Fruit fly (Drosophila melanogaster) whole organism, prepupa: ENCODE measurements around the gene CG11586.
A peak's percentile ranks its signal among the peaks of the same experiment; 100 is the strongest.

ENCODE experiments used
- Blimp-1 ChIP-seq: fragments of 200-800 bp; sonication (Bioruptor generic); optimal IDR thresholded peaks from 3 replicates; lab custom pipeline; 2017; ENCODE audit warnings: missing biosample characterization, missing genetic modification characterization, mild to moderate bottlenecking, moderate library complexity, missing genetic modification reagents
- CG10631 ChIP-seq: fragments of 200-800 bp; sonication (Bioruptor generic); optimal IDR thresholded peaks from 2 replicates; lab custom pipeline; 2016; ENCODE audit warnings: missing biosample characterization, missing genetic modification characterization
- CG10669 ChIP-seq: fragments of 200-800 bp; sonication (Bioruptor generic); optimal IDR thresholded peaks from 3 replicates; lab custom pipeline; 2018; ENCODE audit warnings: missing biosample characterization, mild to moderate bottlenecking, missing genetic modification characterization, moderate library complexity
- CG11294 ChIP-seq: fragments of 200-800 bp; sonication (Bioruptor generic); IDR thresholded peaks from 2 replicates; pipeline ENCODE4 v1.3.6; 2022; ENCODE audit warnings: missing biosample characterization, missing genetic modification characterization
- CG11762 ChIP-seq: fragments of 200-800 bp; sonication (Bioruptor generic); optimal IDR thresholded peaks from 3 replicates; lab custom pipeline; 2016; ENCODE audit warnings: missing biosample characterization, missing genetic modification characterization; ENCODE audit not compliant: insufficient read depth
- CG11902 ChIP-seq: fragments of 200-800 bp; sonication (Bioruptor generic); optimal IDR thresholded peaks from 3 replicates; lab custom pipeline; 2016; ENCODE audit warnings: missing biosample characterization, missing genetic modification characterization
- CG1621 ChIP-seq: fragments of 200-800 bp; sonication (Bioruptor generic); optimal IDR thresholded peaks from 3 replicates; lab custom pipeline; 2018; ENCODE audit warnings: missing biosample characterization, mild to moderate bottlenecking, missing genetic modification characterization
- CG16779 ChIP-seq: fragments of 200-800 bp; sonication (Bioruptor generic); optimal IDR thresholded peaks from 3 replicates; lab custom pipeline; 2017; ENCODE audit warnings: missing biosample characterization, mild to moderate bottlenecking, missing genetic modification characterization
- CG3032 ChIP-seq: fragments of 200-800 bp; optimal IDR thresholded peaks from 2 replicates; lab custom pipeline; 2019; ENCODE audit warnings: missing biosample characterization, mild to moderate bottlenecking, missing genetic modification characterization, moderate library complexity
- CG32006 ChIP-seq: fragments of 200-800 bp; sonication (Bioruptor generic); optimal IDR thresholded peaks from 3 replicates; lab custom pipeline; 2017; ENCODE audit warnings: missing biosample characterization, mild to moderate bottlenecking, missing genetic modification characterization
- CG34406 ChIP-seq: fragments of 200-800 bp; sonication (Bioruptor generic); optimal IDR thresholded peaks from 3 replicates; lab custom pipeline; 2016; ENCODE audit warnings: missing biosample characterization, missing genetic modification characterization
- CG3919 ChIP-seq: fragments of 200-800 bp; sonication (Bioruptor generic); optimal IDR thresholded peaks from 3 replicates; lab custom pipeline; 2016; ENCODE audit warnings: missing biosample characterization, missing genetic modification characterization
- CG4318 ChIP-seq: fragments of 200-800 bp; sonication (Bioruptor generic); optimal IDR thresholded peaks from 3 replicates; lab custom pipeline; 2017; ENCODE audit warnings: missing biosample characterization, mild to moderate bottlenecking, missing genetic modification characterization
- CG6163 ChIP-seq: fragments of 200-800 bp; sonication (Bioruptor generic); IDR thresholded peaks from 3 replicates; pipeline ENCODE4 v1.3.6; 2022; ENCODE audit warnings: missing biosample characterization, missing genetic modification characterization
- CG6276 ChIP-seq: fragments of 200-800 bp; sonication (Bioruptor generic); optimal IDR thresholded peaks from 2 replicates; lab custom pipeline; 2017; ENCODE audit warnings: missing biosample characterization, mild to moderate bottlenecking, missing genetic modification characterization
- CG6792 ChIP-seq: fragments of 200-800 bp; sonication (Bioruptor generic); optimal IDR thresholded peaks from 3 replicates; lab custom pipeline; 2016; ENCODE audit warnings: missing biosample characterization, missing genetic modification characterization
- CG6808 ChIP-seq: fragments of 200-800 bp; sonication (Bioruptor generic); optimal IDR thresholded peaks from 3 replicates; lab custom pipeline; 2017; ENCODE audit warnings: missing biosample characterization, missing genetic modification characterization, mild to moderate bottlenecking, moderate library complexity, missing genetic modification reagents
- CG7368 ChIP-seq: fragments of 200-800 bp; sonication (Bioruptor generic); optimal IDR thresholded peaks from 3 replicates; lab custom pipeline; 2016; ENCODE audit warnings: missing biosample characterization, missing genetic modification characterization
- CG8319 ChIP-seq: fragments of 200-800 bp; sonication (Bioruptor generic); optimal IDR thresholded peaks from 3 replicates; lab custom pipeline; 2016; ENCODE audit warnings: missing biosample characterization, missing genetic modification characterization
- CG8632 ChIP-seq: fragments of 200-800 bp; sonication (Bioruptor generic); optimal IDR thresholded peaks from 3 replicates; lab custom pipeline; 2016; ENCODE audit warnings: missing biosample characterization, missing genetic modification characterization
- CG9139 ChIP-seq: fragments of 200-800 bp; sonication (Bioruptor generic); optimal IDR thresholded peaks from 3 replicates; lab custom pipeline; 2017; ENCODE audit warnings: missing biosample characterization, mild to moderate bottlenecking, missing genetic modification characterization
- Ets21C ChIP-seq: fragments of 200-800 bp; sonication (Bioruptor generic); optimal IDR thresholded peaks from 3 replicates; lab custom pipeline; 2016; ENCODE audit warnings: missing biosample characterization, missing genetic modification characterization
- Ets96B ChIP-seq: fragments of 200-800 bp; optimal IDR thresholded peaks from 2 replicates; lab custom pipeline; 2019; ENCODE audit warnings: missing biosample characterization, mild to moderate bottlenecking, missing genetic modification characterization, moderate library complexity
- Gug ChIP-seq: fragments of 200-800 bp; sonication (Bioruptor generic); IDR thresholded peaks from 2 replicates; pipeline ENCODE4 v1.3.6; 2022; ENCODE audit warnings: missing biosample characterization, missing genetic modification characterization
- Hr39 ChIP-seq: fragments of 200-800 bp; sonication (Bioruptor generic); optimal IDR thresholded peaks from 2 replicates; lab custom pipeline; 2016; ENCODE audit warnings: missing biosample characterization, missing genetic modification characterization
- Met ChIP-seq: fragments of 200-800 bp; sonication (Bioruptor generic); optimal IDR thresholded peaks from 3 replicates; lab custom pipeline; 2016; ENCODE audit warnings: missing biosample characterization, missing genetic modification characterization
- Smox ChIP-seq: fragments of 200-800 bp; sonication (Bioruptor generic); optimal IDR thresholded peaks from 3 replicates; lab custom pipeline; 2016; ENCODE audit warnings: missing biosample characterization, missing genetic modification characterization
- Sox14 ChIP-seq: fragments of 200-800 bp; sonication (Bioruptor generic); optimal IDR thresholded peaks from 3 replicates; lab custom pipeline; 2016; ENCODE audit warnings: missing biosample characterization, missing genetic modification characterization
- Sox15 ChIP-seq: fragments of 200-800 bp; sonication (Bioruptor generic); optimal IDR thresholded peaks from 3 replicates; lab custom pipeline; 2016; ENCODE audit warnings: missing biosample characterization, missing genetic modification characterization
- achi ChIP-seq: fragments of 200-800 bp; sonication (Bioruptor generic); optimal IDR thresholded peaks from 3 replicates; lab custom pipeline; 2016; ENCODE audit warnings: missing biosample characterization, missing genetic modification characterization
- dac ChIP-seq: fragments of 200-800 bp; sonication (Bioruptor generic); optimal IDR thresholded peaks from 2 replicates; lab custom pipeline; 2017; ENCODE audit warnings: missing biosample characterization, mild to moderate bottlenecking, missing genetic modification characterization
- dsx ChIP-seq: fragments of 200-800 bp; optimal IDR thresholded peaks from 3 replicates; lab custom pipeline; 2019; ENCODE audit warnings: missing biosample characterization, mild to moderate bottlenecking, missing genetic modification characterization, moderate library complexity; ENCODE audit not compliant: poor library complexity, severe bottlenecking
- eg ChIP-seq: fragments of 200-800 bp; sonication (Bioruptor generic); IDR thresholded peaks from 3 replicates; pipeline ENCODE4 v1.3.6; 2022; ENCODE audit warnings: missing biosample characterization, missing genetic modification characterization
- fd59A ChIP-seq: fragments of 200-800 bp; sonication (Bioruptor generic); optimal IDR thresholded peaks from 2 replicates; lab custom pipeline; 2017; ENCODE audit warnings: missing biosample characterization, mild to moderate bottlenecking, missing genetic modification characterization, missing genetic modification reagents
- fd85E ChIP-seq: fragments of 200-800 bp; sonication (Bioruptor generic); optimal IDR thresholded peaks from 3 replicates; lab custom pipeline; 2016; ENCODE audit warnings: missing biosample characterization, missing genetic modification characterization
- fkh ChIP-seq: fragments of 200-800 bp; sonication (Bioruptor generic); optimal IDR thresholded peaks from 3 replicates; lab custom pipeline; 2017; ENCODE audit warnings: missing biosample characterization, mild to moderate bottlenecking, missing genetic modification characterization, moderate library complexity
- lz ChIP-seq: fragments of 200-800 bp; sonication (Bioruptor generic); optimal IDR thresholded peaks from 3 replicates; lab custom pipeline; 2016; ENCODE audit warnings: missing biosample characterization, missing genetic modification characterization
- net ChIP-seq: fragments of 200-800 bp; sonication (Bioruptor generic); optimal IDR thresholded peaks from 3 replicates; lab custom pipeline; 2016; ENCODE audit warnings: missing biosample characterization, missing genetic modification characterization
- pdm3 ChIP-seq: fragments of 200-800 bp; sonication (Bioruptor generic); optimal IDR thresholded peaks from 3 replicates; lab custom pipeline; 2016; ENCODE audit warnings: missing biosample characterization, missing genetic modification characterization
- salr ChIP-seq, 2 experiments: fragments of 200-800 bp; sonication (Bioruptor generic); optimal IDR thresholded peaks; 3 replicates each; lab custom pipeline; 2016 to 2018; ENCODE audit warnings: missing biosample characterization in 2 of 2, missing genetic modification characterization in 2 of 2, mild to moderate bottlenecking in 1 of 2
- spab ChIP-seq: fragments of 200-800 bp; sonication (Bioruptor generic); optimal IDR thresholded peaks from 2 replicates; lab custom pipeline; 2017; ENCODE audit warnings: missing biosample characterization, mild to moderate bottlenecking, missing genetic modification characterization, missing genetic modification reagents
- ss ChIP-seq, 2 experiments: fragments of 200-800 bp; sonication (Bioruptor generic); optimal IDR thresholded peaks; 2 replicates in 1 of 2; 3 replicates in 1 of 2; lab custom pipeline; 2017 to 2018; ENCODE audit warnings: mild to moderate bottlenecking in 2 of 2, missing biosample characterization in 2 of 2, missing genetic modification characterization in 2 of 2, moderate library complexity in 1 of 2
- svp ChIP-seq: fragments of 200-800 bp; sonication (Bioruptor generic); peaks from one replicate; lab custom pipeline; 2016; ENCODE audit warnings: missing biosample characterization, missing genetic modification characterization
- topi ChIP-seq: fragments of 200-800 bp; sonication (Bioruptor generic); optimal IDR thresholded peaks from 3 replicates; lab custom pipeline; 2016; ENCODE audit warnings: missing biosample characterization, missing genetic modification characterization
- vri ChIP-seq: fragments of 200-800 bp; sonication (Bioruptor generic); optimal IDR thresholded peaks from 3 replicates; lab custom pipeline; 2016; ENCODE audit warnings: missing biosample characterization, mild to moderate bottlenecking, missing genetic modification characterization

The CG11586 gene

dm6 chr3L:4270949-4271827 lies 8.9 kb upstream of the CG11586 start (continued):
- no peak for TF ChIP-seq Ets96B (tag; lab: Kevin White, UChicago)
- peak; percentile 34 for TF ChIP-seq CG3032 (tag; lab: Kevin White, UChicago)
- no peak for TF ChIP-seq Hr39 (GFP tag; lab: Kevin White, UChicago)
- peak; percentile 13 for TF ChIP-seq spab (GFP tag; lab: Kevin White, UChicago)
- TF ChIP-seq svp (GFP tag; lab: Kevin White, UChicago), result no peak
- no peak for TF ChIP-seq achi (GFP tag; lab: Kevin White, UChicago)
- no peak for TF ChIP-seq lz (GFP tag; lab: Kevin White, UChicago)
- no peak for TF ChIP-seq Blimp-1
- TF ChIP-seq net (GFP tag; lab: Kevin White, UChicago), result no peak
- no peak for TF ChIP-seq CG11294 (GFP tag; lab: Robert Waterston, UW)
- TF ChIP-seq ss (GFP tag; optimal IDR thresholded peaks at IDR 0.05; lab: Kevin White, UChicago), result peak in 1 of 2 experiments; percentile 3
- no peak for TF ChIP-seq CG6276 (GFP tag; lab: Kevin White, UChicago)
- TF ChIP-seq CG6163 (GFP tag; lab: Robert Waterston, UW), result 0 out of 3 replicates have a peak, but pooled peaks have one; percentile 21
- TF ChIP-seq fkh (GFP tag; lab: Kevin White, UChicago), result no peak
- no peak for TF ChIP-seq CG16779 (tag; lab: Kevin White, UChicago)
- no peak for TF ChIP-seq dac (GFP tag; lab: Kevin White, UChicago)
- TF ChIP-seq vri, result no peak
- TF ChIP-seq CG6792 (GFP tag; lab: Kevin White, UChicago), result no peak
- no peak for TF ChIP-seq CG1621
- TF ChIP-seq CG32006 (GFP tag; lab: Kevin White, UChicago), result peak; percentile 72
- no peak for TF ChIP-seq salr (GFP tag; optimal IDR thresholded peaks at IDR 0.05; lab: Kevin White, UChicago)
- no peak for TF ChIP-seq CG8319 (GFP tag; lab: Kevin White, UChicago)
- no peak for TF ChIP-seq Sox15 (GFP tag; lab: Kevin White, UChicago)
- TF ChIP-seq Met, result no peak
- TF ChIP-seq CG4318 (GFP tag; lab: Kevin White, UChicago), result no peak
- TF ChIP-seq fd85E, result no peak
- TF ChIP-seq CG6808, result no peak
- TF ChIP-seq CG10669, result no peak
- TF ChIP-seq eg (GFP tag; lab: Robert Waterston, UW), result 0 out of 3 replicates have a peak, but pooled peaks have one; percentile 28
- TF ChIP-seq fd59A (GFP tag; lab: Kevin White, UChicago), result no peak
- no peak for TF ChIP-seq Smox (GFP tag; lab: Kevin White, UChicago)
- TF ChIP-seq CG11902 (GFP tag; lab: Kevin White, UChicago), result no peak

dm6 chr3L:4269920-4270319 lies 7.7 kb upstream of the CG11586 start:
- peak; percentile 76 for TF ChIP-seq eg (GFP tag; lab: Robert Waterston, UW)
- TF ChIP-seq CG3919 (GFP tag; lab: Kevin White, UChicago), result peak; percentile 78
- peak; percentile 33 for TF ChIP-seq Blimp-1
- TF ChIP-seq Ets96B (tag; lab: Kevin White, UChicago), result peak; percentile 78
- TF ChIP-seq CG6808, result peak; percentile 79
- peak; percentile 73 for TF ChIP-seq spab (GFP tag; lab: Kevin White, UChicago)
- TF ChIP-seq vri, result peak; percentile 66
- TF ChIP-seq ss (GFP tag; optimal IDR thresholded peaks at IDR 0.05; lab: Kevin White, UChicago), result peak; percentile 77
- peak; percentile 69 for TF ChIP-seq CG8632 (GFP tag; lab: Kevin White, UChicago)
- TF ChIP-seq svp (GFP tag; lab: Kevin White, UChicago), result no peak
- peak; percentile 59 for TF ChIP-seq pdm3 (GFP tag; lab: Kevin White, UChicago)
- peak; percentile 12 for TF ChIP-seq Ets21C
- peak; percentile 81 for TF ChIP-seq achi (GFP tag; lab: Kevin White, UChicago)
- no peak for TF ChIP-seq fkh (GFP tag; lab: Kevin White, UChicago)
- peak; percentile 81 for TF ChIP-seq dsx
- TF ChIP-seq net (GFP tag; lab: Kevin White, UChicago), result peak; percentile 70
- TF ChIP-seq topi (GFP tag; lab: Kevin White, UChicago), result peak; percentile 64
- peak; percentile 80 for TF ChIP-seq CG6276 (GFP tag; lab: Kevin White, UChicago)
- TF ChIP-seq CG6792 (GFP tag; lab: Kevin White, UChicago), result peak; percentile 73
- peak; percentile 76 for TF ChIP-seq CG34406 (GFP tag; lab: Kevin White, UChicago)
- TF ChIP-seq Sox14 (GFP tag; lab: Kevin White, UChicago), result peak; percentile 30
- peak; percentile 62 for TF ChIP-seq CG11762 (GFP tag; lab: Kevin White, UChicago)
- peak; percentile 30 for TF ChIP-seq Hr39 (GFP tag; lab: Kevin White, UChicago)
- peak; percentile 64 for TF ChIP-seq CG16779 (tag; lab: Kevin White, UChicago)
- peak; percentile 45 for TF ChIP-seq Gug (GFP tag; lab: Robert Waterston, UW)
- peak; percentile 74 for TF ChIP-seq CG9139 (GFP tag; lab: Kevin White, UChicago)
- peak; percentile 29; the same call in 1 of the 2 replicates for TF ChIP-seq CG11294 (GFP tag; lab: Robert Waterston, UW)
- TF ChIP-seq CG10631 (GFP tag; lab: Kevin White, UChicago), result peak; percentile 71
- peak; percentile 51 for TF ChIP-seq CG7368 (GFP tag; lab: Kevin White, UChicago)
